Worm (Caenorhabditis elegans): ENCODE measurements around the gene lmd-3.
A peak's percentile ranks its signal among the peaks of the same experiment; 100 is the strongest.

Gene lmd-3

DNA sequence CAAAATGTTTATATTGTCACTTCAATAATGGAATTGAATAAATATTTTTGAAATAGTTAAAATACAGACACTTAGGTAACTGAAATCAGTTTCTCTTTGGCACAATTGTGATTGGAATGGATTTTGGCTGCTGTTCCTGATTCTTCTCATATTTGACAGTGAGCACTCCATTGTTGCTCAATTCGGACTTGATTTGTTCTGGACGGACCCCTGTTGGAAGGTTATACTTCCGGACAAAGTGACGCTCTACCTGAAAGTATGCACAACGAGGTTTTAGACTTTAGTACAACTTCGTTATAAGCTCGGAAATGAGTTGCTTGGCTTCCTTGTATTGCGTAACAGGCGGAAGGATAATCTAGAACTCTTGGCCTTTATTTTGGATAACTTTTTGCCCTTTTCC, 59.8 kb downstream of the lmd-3 start:
- TF ChIP-seq arid-1 (GFP tag; conservative IDR thresholded peaks at IDR 0.05) (no peak), daf-16 (GFP tag; optimal IDR thresholded peaks at IDR 0.05) (no peak), daf-16 (tag; optimal IDR thresholded peaks at IDR 0.05) (peak; percentile 9), ama-1 (optimal IDR thresholded peaks at IDR 0.05) (no peak), mdt-29 (GFP tag; IDR thresholded peaks at IDR 0.05) (no peak), nhr-102 (tag; optimal IDR thresholded peaks at IDR 0.05) (no peak), gei-8 (GFP tag; optimal IDR thresholded peaks at IDR 0.05) (no peak), nhr-76 (tag; optimal IDR thresholded peaks at IDR 0.05) (no peak), D1046.2 (GFP tag; IDR thresholded peaks at IDR 0.05) (0 out of 2 replicates have a peak, but pooled peaks have one; percentile 37), dmd-6 (GFP tag; IDR thresholded peaks at IDR 0.05) (no peak), pha-4 (GFP tag; IDR thresholded peaks at IDR 0.05) (no peak), pha-4 (tag; optimal IDR thresholded peaks at IDR 0.05) (no peak), tra-1 (GFP tag; IDR thresholded peaks at IDR 0.05) (no peak), php-3 (GFP tag; IDR thresholded peaks at IDR 0.05) (0 out of 2 replicates have a peak, but pooled peaks have one; percentile 41), unc-62 (GFP tag; optimal IDR thresholded peaks at IDR 0.05 in 1 of 2) (peak in 1 of 2 experiments; percentile 59), unc-62 (tag; optimal IDR thresholded peaks at IDR 0.05) (no peak), nhr-25 (tag; optimal IDR thresholded peaks at IDR 0.05; ENCODE audit: borderline replicate concordance, insufficient read depth) (no peak), hif-1 (tag; optimal IDR thresholded peaks at IDR 0.05) (no peak), egl-43 (GFP tag; IDR thresholded peaks at IDR 0.05) (no peak), snpc-4 (tag; optimal IDR thresholded peaks at IDR 0.05) (no peak), ces-1 (GFP tag; optimal IDR thresholded peaks at IDR 0.05) (no peak), attf-4 (tag; optimal IDR thresholded peaks at IDR 0.05) (no peak), snpc-1.2 (GFP tag; IDR thresholded peaks at IDR 0.05) (no peak), saeg-2 (GFP tag; IDR thresholded peaks at IDR 0.05) (no peak), zfp-3 (GFP tag; conservative IDR thresholded peaks at IDR 0.05) (peak; percentile 48; the same call in 1 of the 2 replicates), lin-38 (GFP tag; IDR thresholded peaks at IDR 0.05) (no peak), fos-1 (tag; optimal IDR thresholded peaks at IDR 0.05) (no peak), mdl-1 (tag; optimal IDR thresholded peaks at IDR 0.05) (no peak), lin-29 (GFP tag; IDR thresholded peaks at IDR 0.05) (no peak), hmg-1.1 (GFP tag; IDR thresholded peaks at IDR 0.05) (no peak), T20F7.1 (GFP tag; optimal IDR thresholded peaks at IDR 0.05) (no peak)

DNA sequence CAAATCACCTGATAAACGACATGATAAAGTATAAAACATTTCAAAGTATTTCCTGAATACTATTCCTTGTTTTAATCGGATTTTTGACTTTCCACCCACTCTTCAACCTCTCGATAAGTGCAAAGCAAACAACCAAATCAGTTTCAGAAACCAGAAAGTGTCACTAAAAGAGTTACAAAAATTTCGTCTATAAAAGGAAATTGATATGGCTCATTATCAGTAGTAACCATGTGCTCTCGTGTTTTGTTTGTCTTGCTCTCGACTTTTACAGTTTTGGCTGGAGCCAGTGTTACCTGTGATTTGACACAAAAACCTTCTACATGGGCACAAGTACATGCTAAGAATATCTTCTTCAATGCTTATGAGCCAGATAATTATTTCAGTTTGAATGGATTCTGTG, 60.9 kb downstream of the lmd-3 start, which contains the start of gene F52E1.14:
Gene F52E1.14, plus strand, starts transcription at position 207 of the 400 bp plus-strand sequence.
- TF ChIP-seq set-16 (GFP tag; IDR thresholded peaks at IDR 0.05): no peak
- TF ChIP-seq ctbp-1 (GFP tag; IDR thresholded peaks at IDR 0.05): no peak
- no peak for TF ChIP-seq nhr-11 (tag; optimal IDR thresholded peaks at IDR 0.05)
- no peak for TF ChIP-seq mxl-2 (GFP tag; conservative IDR thresholded peaks at IDR 0.05)
- TF ChIP-seq nhr-28 (tag; optimal IDR thresholded peaks at IDR 0.05): peak; percentile 67
- TF ChIP-seq lin-39 (tag; optimal IDR thresholded peaks at IDR 0.05): no peak
- no peak for TF ChIP-seq attf-4 (tag; optimal IDR thresholded peaks at IDR 0.05)
- no peak for TF ChIP-seq aly-2 (tag; optimal IDR thresholded peaks at IDR 0.05)
- peak; percentile 37; the same call in 1 of the 2 replicates for TF ChIP-seq php-3 (GFP tag; IDR thresholded peaks at IDR 0.05)
- TF ChIP-seq nhr-48 (tag; optimal IDR thresholded peaks at IDR 0.05): peak; percentile 11
- TF ChIP-seq mxl-3 (GFP tag; optimal IDR thresholded peaks at IDR 0.05): peak; percentile 8
- no peak for TF ChIP-seq ceh-82 (tag; optimal IDR thresholded peaks at IDR 0.05)
- TF ChIP-seq daf-19 (GFP tag; conservative IDR thresholded peaks at IDR 0.05): no peak
- TF ChIP-seq lim-7 (GFP tag; IDR thresholded peaks at IDR 0.05): no peak
- no peak for TF ChIP-seq mes-2 (tag; optimal IDR thresholded peaks at IDR 0.05; ENCODE audit: poor library complexity, severe bottlenecking)
- no peak for TF ChIP-seq daf-12 (tag; optimal IDR thresholded peaks at IDR 0.05)
- no peak for TF ChIP-seq F44E2.7 (GFP tag; IDR thresholded peaks at IDR 0.05)
- TF ChIP-seq dve-1 (tag; optimal IDR thresholded peaks at IDR 0.05; ENCODE audit: insufficient read depth): peak; percentile 85
- TF ChIP-seq jun-1 (tag; optimal IDR thresholded peaks at IDR 0.05): no peak
- TF ChIP-seq ceh-20 (GFP tag; IDR thresholded peaks at IDR 0.05): no peak
- TF ChIP-seq cey-2 (tag; optimal IDR thresholded peaks at IDR 0.05; ENCODE audit: borderline replicate concordance, insufficient read depth): peak; percentile 62
- no peak for TF ChIP-seq hif-1 (tag; optimal IDR thresholded peaks at IDR 0.05)
- TF ChIP-seq nhr-41 (GFP tag; IDR thresholded peaks at IDR 0.05): 0 out of 2 replicates have a peak, but pooled peaks have one; percentile 5
- peak; percentile 67 for TF ChIP-seq pqm-1 (tag; optimal IDR thresholded peaks at IDR 0.05)
- TF ChIP-seq snpc-4 (tag; optimal IDR thresholded peaks at IDR 0.05): no peak
